Worm (Caenorhabditis elegans) whole organism, midembryonic: ENCODE data around the gene H05C05.4.

Experiments used
- T22C8.4 ChIP-seq: fragments of 200-800 bp; sonication (Bioruptor generic); IDR thresholded peaks from 2 replicates; pipeline ENCODE4 v1.3.6; 2022; ENCODE audit warnings: missing genetic modification characterization, missing compliant biosample characterization
- klf-2 ChIP-seq: fragments of 200-800 bp; sonication (Bioruptor generic); conservative IDR thresholded peaks from 2 replicates; pipeline ENCODE4 v1.3.6; 2022; ENCODE audit warnings: missing genetic modification reagents, missing genetic modification characterization, missing compliant biosample characterization
- ztf-23 ChIP-seq: fragments of 200-800 bp; sonication (Bioruptor generic); IDR thresholded peaks from 2 replicates; pipeline ENCODE4 v1.3.6; 2022; ENCODE audit warnings: missing genetic modification reagents, missing genetic modification characterization, missing compliant biosample characterization

DNA sequence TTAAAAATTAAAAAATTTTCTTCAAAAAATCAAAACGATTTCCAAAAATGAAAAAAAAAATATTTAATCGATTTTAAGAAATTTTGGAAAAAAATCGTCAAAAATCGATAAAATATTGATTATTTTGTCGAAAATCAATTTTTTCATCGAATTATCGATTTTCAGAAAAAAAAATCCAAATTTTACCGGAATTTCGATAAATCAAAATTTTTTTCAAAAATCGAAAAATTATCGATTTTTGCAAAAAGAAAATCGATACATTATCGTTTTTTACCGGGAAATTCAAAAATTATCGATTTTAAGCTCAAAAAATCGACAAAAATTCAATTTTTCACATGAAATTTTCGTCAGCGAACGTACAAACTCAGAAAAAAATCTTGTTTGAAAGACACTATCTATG is 49.3 kb upstream of the H05C05.4 start:
- TF ChIP-seq T22C8.4 (GFP tag; lab: Robert Waterston, UW) (peak; percentile 72), ztf-23 (no peak), klf-2 (no peak)
